Worm (Caenorhabditis elegans) whole organism, L1 larva: ENCODE measurements around the gene dkf-2.

Experiments
- Y116A8C.19 ChIP-seq: sonication (generic microtip); optimal IDR thresholded peaks from 2 replicates; lab custom pipeline; 2016; ENCODE audit warnings: missing compliant biosample characterization, missing genetic modification characterization, borderline replicate concordance
- elt-2 ChIP-seq: sonication (generic microtip); optimal IDR thresholded peaks from 2 replicates; lab custom pipeline; 2016; ENCODE audit warnings: missing genetic modification characterization, mild to moderate bottlenecking, inconsistent platforms, missing compliant biosample characterization, missing genetic modification reagents
- tbx-2 ChIP-seq: sonication (generic microtip); optimal IDR thresholded peaks from 2 replicates; lab custom pipeline; 2016; ENCODE audit warnings: missing genetic modification characterization, missing compliant biosample characterization

DNA sequence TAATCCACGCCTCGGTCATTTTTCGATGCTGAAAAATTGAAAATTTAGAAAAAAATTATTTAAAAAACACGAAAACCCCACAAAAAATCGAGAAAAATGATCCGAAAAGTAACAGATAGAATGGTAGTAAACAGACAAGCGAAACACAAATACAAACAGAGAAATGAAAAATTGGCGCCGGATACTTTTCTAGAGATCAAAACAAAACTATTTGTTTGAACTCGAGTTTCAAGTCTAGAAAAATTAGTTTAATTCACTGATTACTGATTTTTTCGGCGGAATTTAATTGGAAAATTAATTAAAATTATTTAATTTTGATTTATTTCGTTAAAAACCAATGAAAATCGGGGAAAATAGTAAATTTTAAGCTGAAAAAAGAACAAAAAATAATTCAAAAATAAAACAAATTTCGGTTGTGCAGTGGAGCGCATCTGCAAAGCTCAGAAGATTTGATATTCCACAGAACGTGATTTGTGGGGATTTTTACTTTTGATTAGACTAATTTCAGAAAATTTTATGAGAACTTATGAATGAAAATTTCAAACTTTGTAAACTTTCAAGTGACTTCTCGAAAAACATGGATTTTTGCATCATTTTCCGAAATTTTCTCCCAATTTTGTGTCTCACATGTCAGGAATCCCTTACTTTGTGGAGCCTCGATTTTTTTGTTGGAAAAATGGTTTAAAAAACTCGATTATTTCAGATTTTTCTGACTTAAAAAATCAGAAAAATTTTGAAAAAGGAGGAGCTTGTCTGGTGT, 1.0 kb upstream of the dkf-2 start, which contains the start of gene gyg-2:
- no peak for TF ChIP-seq tbx-2 (tag; lab: Kevin White, UChicago)
- no peak for TF ChIP-seq elt-2 (tag; lab: Kevin White, UChicago)
- TF ChIP-seq Y116A8C.19: no peak
